Worm (Caenorhabditis elegans): ENCODE data around the gene clec-24.

Gene clec-24

DNA sequence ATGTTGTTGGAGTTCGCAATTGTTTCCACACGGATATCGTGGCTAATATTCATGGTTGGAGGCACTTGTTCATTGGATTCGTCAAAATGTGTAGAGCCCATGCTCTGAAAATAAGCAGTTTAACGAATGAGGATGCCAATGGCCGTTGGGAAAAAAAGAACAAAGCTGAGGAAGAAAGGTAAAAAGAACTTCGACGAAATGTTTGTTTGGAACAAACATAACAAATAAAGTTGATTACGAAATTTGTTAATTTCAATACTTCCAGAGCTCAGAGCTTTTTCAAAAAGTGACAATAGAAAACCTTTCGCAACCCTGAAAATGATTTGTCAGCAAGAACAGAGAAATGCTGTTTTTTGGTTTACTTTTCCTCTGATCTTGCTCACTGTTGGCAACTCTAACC is 18.2 kb downstream of the clec-24 start, which contains the start of gene F09C6.3:
TSS of gene F09C6.3 (minus strand) at position 101 of the 400 bp plus-strand sequence.
- TF ChIP-seq nfya-1 (tag; optimal IDR thresholded peaks at IDR 0.05; ENCODE audit: insufficient read depth) (no peak), nhr-23 (tag; optimal IDR thresholded peaks at IDR 0.05) (no peak), ceh-9 (tag; optimal IDR thresholded peaks at IDR 0.05) (no peak), jun-1 (tag; optimal IDR thresholded peaks at IDR 0.05) (no peak), ama-1 (optimal IDR thresholded peaks at IDR 0.05) (no peak), lin-39 (tag; optimal IDR thresholded peaks at IDR 0.05) (no peak)

ce11 chrV:16880679-16881078 is 18.9 kb downstream of the clec-24 start, which contains the start of gene F09C6.14:
Gene F09C6.14, plus strand, starts transcription at chrV:16880979.
- TF ChIP-seq lin-39 (tag; optimal IDR thresholded peaks at IDR 0.05) (no peak), nhr-28 (tag; optimal IDR thresholded peaks at IDR 0.05) (no peak), pha-4 (tag; optimal IDR thresholded peaks at IDR 0.05) (no peak), daf-12 (tag; optimal IDR thresholded peaks at IDR 0.05) (no peak), snpc-4 (tag; optimal IDR thresholded peaks at IDR 0.05) (no peak)

DNA sequence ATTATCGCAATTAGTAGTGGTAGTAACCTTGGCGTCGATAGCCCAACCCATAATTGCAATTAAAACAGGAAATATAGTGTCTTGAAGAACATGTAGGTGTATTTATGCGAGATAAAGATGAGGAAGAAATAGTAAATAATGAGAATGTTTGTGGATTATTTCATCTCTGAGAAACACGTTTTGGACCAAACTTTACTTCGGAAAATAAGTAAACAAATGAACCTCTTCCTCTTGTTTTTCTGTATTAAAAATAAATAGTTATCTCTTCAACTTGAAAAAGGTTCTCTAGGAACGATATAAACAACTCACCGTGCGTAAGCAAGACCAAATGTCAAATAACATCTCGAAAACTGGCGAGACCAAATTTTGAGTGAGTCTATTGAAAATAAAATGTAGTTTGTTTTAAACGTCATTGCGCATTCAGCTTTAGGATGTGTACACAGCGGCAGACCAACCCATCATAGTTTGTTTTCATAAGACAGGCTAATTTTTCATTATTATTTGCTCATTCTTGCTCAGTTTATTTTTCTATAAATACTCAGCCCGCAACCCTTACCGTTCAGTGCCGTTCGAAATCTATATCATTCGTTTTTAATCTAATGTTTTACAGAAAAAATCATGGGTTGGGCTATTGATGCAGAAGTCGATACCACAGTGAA is 20.6 kb downstream of the clec-24 start, which contains the start of the genes F09C6.11 and F09C6.12:
TSS of gene F09C6.11 (minus strand) at position 51 of the 659 bp plus-strand sequence.
TSS of gene F09C6.12 (plus strand) at position 609 of the 659 bp plus-strand sequence.
- TF ChIP-seq nhr-11 (tag; optimal IDR thresholded peaks at IDR 0.05), result no peak
- TF ChIP-seq pha-4 (tag; optimal IDR thresholded peaks at IDR 0.05), result peak; percentile 95
- TF ChIP-seq hmg-11 (tag; optimal IDR thresholded peaks at IDR 0.05), result no peak
- no peak for TF ChIP-seq R02D3.7 (tag; optimal IDR thresholded peaks at IDR 0.05)

- TF ChIP-seq snpc-4 (tag; optimal IDR thresholded peaks at IDR 0.05) (no peak), unc-62 (GFP tag; optimal IDR thresholded peaks at IDR 0.05) (no peak), elt-2 (tag; optimal IDR thresholded peaks at IDR 0.05) (no peak), unc-39 (tag; optimal IDR thresholded peaks at IDR 0.05) (no peak), nhr-28 (tag; optimal IDR thresholded peaks at IDR 0.05) (no peak)
Observed at ce11 chrV:16884744-16885143, 22.9 kb downstream of the clec-24 start, which contains the start of gene F09C6.13. Gene F09C6.13, plus strand, starts transcription at chrV:16885044.

DNA sequence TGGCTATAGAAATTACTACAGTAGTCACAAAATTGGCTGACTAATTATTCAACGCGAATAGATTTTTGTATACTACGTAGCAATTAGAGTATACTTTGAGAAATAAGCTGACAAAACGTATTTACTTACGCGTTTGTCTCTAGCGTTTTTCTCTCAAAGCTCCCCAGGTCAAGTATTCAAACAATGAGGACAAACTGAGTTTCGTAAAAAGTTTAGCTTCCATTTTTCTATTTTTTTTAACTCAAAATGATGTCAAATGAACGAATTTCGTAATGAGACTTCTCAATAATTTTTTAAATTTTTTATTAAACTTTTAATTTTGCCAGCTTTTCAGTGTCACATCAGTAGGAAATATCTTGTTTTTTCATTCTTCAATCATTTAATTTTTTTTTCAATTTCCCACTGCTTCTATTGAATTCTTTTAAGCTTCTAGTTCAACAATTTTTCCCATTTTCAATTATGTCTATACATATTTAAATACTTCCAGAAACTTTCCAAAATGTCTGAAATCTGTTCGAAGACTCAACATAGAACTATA is 27.0 kb downstream of the clec-24 start, which contains the start of the genes ifas-2 and fbxa-44:
TSS of gene ifas-2 (minus strand) at position 101 of the 538 bp plus-strand sequence.
TSS of gene fbxa-44 (plus strand) at position 488 of the 538 bp plus-strand sequence.
- TF ChIP-seq unc-62 (GFP tag; optimal IDR thresholded peaks at IDR 0.05) (no peak), hmg-11 (tag; optimal IDR thresholded peaks at IDR 0.05) (no peak), elt-2 (tag; optimal IDR thresholded peaks at IDR 0.05) (no peak), lin-39 (tag; optimal IDR thresholded peaks at IDR 0.05) (no peak), daf-12 (tag; optimal IDR thresholded peaks at IDR 0.05) (no peak), nhr-23 (tag; optimal IDR thresholded peaks at IDR 0.05) (no peak), jun-1 (tag; optimal IDR thresholded peaks at IDR 0.05) (no peak), snpc-4 (tag; optimal IDR thresholded peaks at IDR 0.05) (no peak), pqm-1 (tag; optimal IDR thresholded peaks at IDR 0.05) (no peak), R02D3.7 (tag; optimal IDR thresholded peaks at IDR 0.05) (no peak), ztf-11 (tag; optimal IDR thresholded peaks at IDR 0.05) (no peak), unc-39 (tag; optimal IDR thresholded peaks at IDR 0.05) (no peak), ceh-82 (tag; optimal IDR thresholded peaks at IDR 0.05) (no peak), nhr-28 (tag; optimal IDR thresholded peaks at IDR 0.05) (no peak), ztf-4 (tag; optimal IDR thresholded peaks at IDR 0.05) (no peak), lsy-12 (tag; optimal IDR thresholded peaks at IDR 0.05) (no peak)

DNA sequence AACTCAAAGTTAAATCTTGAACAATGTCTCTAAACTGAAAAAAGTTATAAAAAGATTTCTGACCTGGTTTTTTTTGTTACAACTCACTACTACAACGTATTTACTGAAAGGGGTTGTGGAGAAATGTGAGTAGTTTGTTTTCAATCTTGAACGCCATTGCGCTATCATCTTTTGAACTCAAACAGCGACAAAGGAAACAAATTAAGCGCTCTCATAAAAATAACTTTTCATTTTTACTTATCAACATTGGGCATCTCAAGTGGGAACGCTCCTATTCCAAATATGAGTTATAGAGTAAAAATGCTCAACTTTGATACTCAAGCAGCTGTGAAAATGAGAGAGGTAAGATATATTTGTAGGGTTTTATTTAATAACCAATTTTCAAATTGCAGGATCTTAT is 31.6 kb downstream of the clec-24 start, which contains the start of gene F09C6.15:
TSS of gene F09C6.15 (plus strand) at position 301 of the 400 bp plus-strand sequence.
- TF ChIP-seq elt-1 (tag; optimal IDR thresholded peaks at IDR 0.05) (no peak), egl-27 (tag; optimal IDR thresholded peaks at IDR 0.05) (no peak), aly-2 (tag; optimal IDR thresholded peaks at IDR 0.05) (no peak), lin-39 (tag; optimal IDR thresholded peaks at IDR 0.05) (no peak), nhr-23 (tag; optimal IDR thresholded peaks at IDR 0.05) (no peak), nhr-11 (tag; optimal IDR thresholded peaks at IDR 0.05) (no peak), ceh-16 (tag; optimal IDR thresholded peaks at IDR 0.05) (no peak), snpc-4 (tag; optimal IDR thresholded peaks at IDR 0.05) (no peak), R02D3.7 (tag; optimal IDR thresholded peaks at IDR 0.05) (no peak), pqm-1 (tag; optimal IDR thresholded peaks at IDR 0.05) (no peak), egl-5 (tag; optimal IDR thresholded peaks at IDR 0.05) (no peak), nhr-12 (tag; optimal IDR thresholded peaks at IDR 0.05) (no peak), unc-39 (tag; optimal IDR thresholded peaks at IDR 0.05) (no peak), nfya-1 (tag; optimal IDR thresholded peaks at IDR 0.05; ENCODE audit: insufficient read depth) (no peak), elt-3 (tag; optimal IDR thresholded peaks at IDR 0.05) (no peak), fkh-2 (tag; optimal IDR thresholded peaks at IDR 0.05) (no peak), mml-1 (tag; optimal IDR thresholded peaks at IDR 0.05) (no peak), nhr-67 (tag; optimal IDR thresholded peaks at IDR 0.05) (no peak)
